Fruit fly (Drosophila melanogaster) whole organism, larva: ENCODE measurements around the gene Rab18.

ENCODE experiments used
- noc ChIP-seq: fragments of 200-800 bp; sonication (Bioruptor generic); optimal IDR thresholded peaks from 3 replicates; lab custom pipeline; 2019; ENCODE audit warnings: missing biosample characterization, mild to moderate bottlenecking, missing genetic modification characterization, moderate library complexity

Rab18 gene

DNA sequence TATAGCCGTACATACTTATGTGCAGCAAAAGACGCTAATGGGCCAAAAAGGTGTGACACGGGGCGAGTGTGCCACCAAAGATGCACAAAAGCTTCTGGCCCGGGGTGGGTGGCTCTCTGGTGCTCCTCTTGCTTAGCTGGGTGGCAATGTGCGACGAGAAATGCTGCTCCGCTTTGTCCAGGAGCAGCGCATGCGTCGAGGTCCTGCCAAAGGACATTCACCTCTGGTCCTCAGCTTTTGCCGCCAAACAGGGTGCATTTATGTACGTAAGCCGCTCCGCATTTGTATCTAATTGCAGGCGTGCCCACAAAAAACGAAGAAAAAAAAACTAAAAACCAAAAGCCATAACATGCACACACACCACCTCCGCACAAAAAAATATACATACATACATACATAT is 22.2 kb downstream of the Rab18 start:
- no peak for TF ChIP-seq noc (tag; lab: Kevin White, UChicago)

DNA sequence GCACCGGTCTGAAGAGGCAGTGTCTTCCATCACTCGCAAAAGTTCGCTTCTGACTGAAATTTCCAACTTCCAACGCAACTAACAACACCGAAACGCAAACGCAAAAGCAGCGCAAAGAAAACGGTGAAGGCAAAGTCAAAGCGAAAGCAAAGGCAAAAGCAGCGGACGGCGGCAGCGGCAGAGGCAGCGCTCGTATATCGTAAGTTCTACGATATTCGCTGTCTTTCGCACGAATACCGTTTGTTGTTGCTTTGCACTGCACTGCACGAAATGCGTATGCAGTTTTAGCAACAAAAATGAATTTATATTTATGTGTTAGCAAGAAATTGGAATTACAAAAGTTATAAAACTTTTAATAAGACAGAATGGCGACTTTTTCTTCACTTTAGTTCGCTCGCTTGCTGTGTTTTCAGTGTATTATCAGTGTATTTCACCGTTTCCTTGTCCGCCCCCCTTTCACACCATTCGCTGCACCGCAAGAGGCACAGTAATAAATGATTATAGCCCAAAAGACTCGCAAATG is 23.1 kb downstream of the Rab18 start, which contains the start of gene OtopLa:
Gene OtopLa (minus strand): TSS at position 51 of the 523 bp plus-strand sequence.
- no peak for TF ChIP-seq noc (tag; lab: Kevin White, UChicago)

DNA sequence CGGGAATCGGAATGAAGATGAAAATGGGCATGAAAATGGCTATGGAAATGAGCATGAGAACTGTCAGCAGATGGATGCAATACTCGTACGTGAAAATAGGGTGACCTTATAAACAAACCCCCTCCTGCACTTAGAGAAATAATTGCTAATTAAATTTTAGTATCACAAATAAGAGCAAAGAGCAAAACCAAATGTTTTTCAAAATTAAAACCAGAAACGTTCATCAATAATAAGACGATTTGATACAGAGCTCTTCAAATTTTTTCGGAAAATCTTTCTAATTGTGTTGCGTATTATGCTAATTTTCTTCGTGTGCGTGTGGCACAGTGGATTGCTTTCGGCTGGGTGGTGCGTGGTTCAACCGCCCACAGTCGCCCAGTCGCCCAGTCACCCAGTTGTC is 25.4 kb downstream of the Rab18 start:
- TF ChIP-seq noc (tag; lab: Kevin White, UChicago), result no peak

DNA sequence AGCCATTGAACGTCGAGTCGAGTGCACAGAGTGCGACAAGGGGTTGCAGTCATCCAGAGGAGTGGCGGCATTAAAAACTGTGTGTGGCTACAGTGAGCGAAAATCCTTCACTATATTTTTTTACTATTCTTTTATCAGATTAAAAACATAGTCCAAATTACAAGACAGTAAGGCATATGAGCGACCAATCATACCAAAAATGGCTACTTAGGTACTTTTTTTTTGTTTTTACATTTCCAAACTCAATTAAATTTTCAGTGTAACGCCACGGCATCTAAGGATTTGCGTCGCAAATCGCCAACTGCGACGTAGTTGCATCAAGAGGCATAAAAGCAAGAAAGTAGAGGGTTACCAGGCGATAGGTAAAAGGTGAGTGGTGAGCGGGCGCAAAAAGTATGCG is 32.5 kb downstream of the Rab18 start:
- no peak for TF ChIP-seq noc (tag; lab: Kevin White, UChicago)

DNA sequence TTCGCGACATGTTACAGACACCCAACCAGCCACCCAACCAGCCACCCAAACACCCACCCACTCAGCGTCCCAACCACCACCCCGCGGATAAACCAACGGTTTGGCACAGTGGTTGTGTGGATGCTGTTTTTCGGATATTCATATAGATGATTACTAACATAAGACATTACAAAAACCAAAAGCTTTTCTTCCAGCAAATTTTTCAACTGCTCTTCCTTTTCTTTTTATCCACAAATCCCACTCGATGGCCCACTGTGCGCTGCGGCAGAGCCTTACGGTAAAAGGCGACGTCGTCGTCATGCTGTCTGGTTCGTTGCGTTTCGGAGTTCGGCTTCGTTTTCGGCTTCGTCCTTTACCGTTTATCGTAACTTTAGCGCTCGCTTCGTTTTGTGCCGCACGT is 33.0 kb downstream of the Rab18 start:
- no peak for TF ChIP-seq noc (tag; lab: Kevin White, UChicago)

DNA sequence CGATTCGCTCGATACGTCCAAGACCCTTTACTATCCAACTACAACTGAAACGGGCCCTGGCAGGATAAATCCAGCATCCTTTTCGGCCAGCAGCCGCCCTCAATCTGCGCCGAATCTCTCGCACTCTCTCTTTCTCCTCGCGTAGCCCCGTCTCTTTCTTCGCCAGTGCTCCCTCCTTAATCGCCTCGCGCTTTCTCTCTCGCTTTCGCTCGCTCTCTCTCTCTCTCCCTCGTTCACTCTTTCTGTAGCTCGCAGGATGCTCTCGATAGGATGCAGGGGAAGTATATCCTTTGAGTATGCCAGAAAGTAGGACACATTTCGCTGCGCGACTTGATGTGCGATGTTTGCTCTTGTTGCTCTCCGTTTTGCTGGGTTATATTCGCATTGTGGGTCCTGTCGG is 34.1 kb downstream of the Rab18 start:
- TF ChIP-seq noc (tag; lab: Kevin White, UChicago), result no peak

DNA sequence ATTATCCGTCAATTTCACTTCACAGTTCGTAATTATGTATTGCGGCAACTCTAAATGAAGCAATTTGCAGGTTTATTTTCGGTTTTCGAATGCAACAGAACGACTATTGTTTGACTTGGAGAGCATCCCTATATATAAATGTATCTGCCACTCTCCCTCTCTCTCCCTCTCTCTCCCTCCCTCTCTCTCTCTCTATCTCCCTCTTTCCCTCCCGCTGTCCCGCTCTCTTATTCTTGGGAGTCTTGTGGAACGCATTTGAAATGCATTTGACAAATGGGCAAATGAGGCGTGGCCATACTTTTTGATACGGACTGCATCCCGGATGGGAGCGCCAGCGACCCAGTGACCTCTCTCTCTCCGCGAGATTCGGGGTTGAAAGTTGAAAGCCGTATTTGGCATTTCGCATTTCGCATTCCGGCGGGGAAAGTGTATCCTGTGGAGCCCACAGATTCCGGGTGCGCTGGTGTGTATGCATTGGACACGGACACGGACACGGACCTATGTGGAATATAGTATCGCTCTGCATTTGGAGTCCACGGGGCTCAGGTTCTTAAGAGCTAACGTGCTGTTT is 35.0 kb downstream of the Rab18 start:
- TF ChIP-seq noc (tag; lab: Kevin White, UChicago), result no peak

DNA sequence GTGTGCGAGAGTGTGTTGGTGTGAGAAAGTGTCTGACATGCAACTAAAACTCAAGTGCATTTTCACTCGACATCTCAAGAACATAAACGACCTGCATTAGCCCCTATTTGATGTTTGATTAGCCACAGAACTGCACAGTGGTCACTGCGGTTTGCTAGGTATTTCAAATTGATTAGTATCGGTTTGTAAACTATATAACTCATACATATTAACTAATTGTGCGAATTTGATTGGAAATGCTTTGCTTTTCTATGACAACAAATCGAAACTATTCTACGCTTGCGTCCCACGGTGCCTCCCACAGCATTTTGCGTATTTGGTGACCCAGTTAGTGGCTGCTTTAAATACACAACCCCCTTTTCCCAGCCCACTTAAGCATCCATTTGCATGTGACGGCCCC is 36.9 kb downstream of the Rab18 start:
- no peak for TF ChIP-seq noc (tag; lab: Kevin White, UChicago)

DNA sequence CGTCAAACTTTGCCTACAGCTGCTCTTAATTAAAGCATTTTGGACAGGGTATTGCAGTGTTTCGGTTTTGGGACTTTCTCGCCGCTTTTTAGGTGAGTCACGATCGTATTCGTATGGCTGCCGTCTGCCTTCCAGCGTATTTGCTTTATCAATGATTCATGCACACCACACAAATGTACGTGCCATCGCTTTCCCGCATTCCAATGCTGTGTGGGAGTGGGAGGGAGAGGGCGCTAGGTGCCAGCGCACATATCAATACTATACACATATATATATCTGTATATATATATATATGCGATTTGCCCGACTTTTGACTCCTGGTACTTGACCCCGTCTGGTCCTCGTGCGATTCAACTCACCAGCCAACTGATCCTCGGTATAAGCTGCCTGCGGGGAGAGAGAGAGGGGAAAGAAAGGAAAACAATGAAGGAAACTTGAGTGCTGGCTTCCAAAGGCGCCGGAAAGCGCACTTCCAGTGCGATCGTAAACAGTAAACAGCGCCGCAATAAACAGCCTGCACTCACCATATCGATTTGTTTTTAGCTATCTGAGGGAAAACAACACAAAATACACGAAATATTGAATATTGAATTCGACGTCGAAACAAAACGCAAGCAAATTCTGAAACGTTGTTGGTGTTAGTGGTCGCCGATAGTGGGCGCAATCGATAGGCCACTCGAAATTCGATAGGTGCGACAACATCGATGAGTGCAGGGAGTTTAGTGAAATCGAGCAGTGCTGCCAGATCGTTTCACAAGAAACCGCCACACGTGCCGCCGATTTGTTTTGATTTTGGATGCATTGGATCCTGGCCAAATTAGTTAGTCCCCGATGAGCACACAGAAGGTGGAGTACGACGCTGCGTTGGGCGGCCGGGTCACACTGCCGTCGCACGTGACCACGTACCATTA is 49.5 kb downstream of the Rab18 start, which contains the start of the genes Mlc-c and Pop1:
Gene Mlc-c (minus strand): TSS at position 647 of the 911 bp plus-strand sequence.
Gene Pop1 (plus strand): TSS at position 756 of the 911 bp plus-strand sequence.
- no peak for TF ChIP-seq noc (tag; lab: Kevin White, UChicago)
